Worm (Caenorhabditis elegans) whole organism, L3 larva: Measurements from ENCODE around the gene cul-5.

Source experiments
- ZK546.5 ChIP-seq: sonication (generic microtip); optimal IDR thresholded peaks from 2 replicates; lab custom pipeline; 2017; ENCODE audit warnings: missing biosample characterization, missing genetic modification characterization
- ama-1 ChIP-seq: fragments of 150-350 bp; optimal IDR thresholded peaks from 2 replicates; lab custom pipeline; 2018
- ceh-82 ChIP-seq: fragments of 150-350 bp; optimal IDR thresholded peaks from 2 replicates; lab custom pipeline; 2014; ENCODE audit warnings: missing biosample characterization, missing genetic modification characterization
- elt-3 ChIP-seq, 3 experiments: fragments of 150-350 bp in 1 of 3; sonication (generic microtip) in 2 of 3; optimal IDR thresholded peaks; 2 replicates in 2 of 3; 4 replicates in 1 of 3; lab custom pipeline; 2014 to 2017; ENCODE audit warnings: missing biosample characterization in 3 of 3, missing genetic modification characterization in 3 of 3
- sea-2 ChIP-seq: fragments of 150-350 bp; sonication (generic microtip); optimal IDR thresholded peaks from 4 replicates; lab custom pipeline; 2014; ENCODE audit warnings: missing biosample characterization, missing genetic modification reagents, missing genetic modification characterization

- TF ChIP-seq ama-1 (lab: Kevin White, UChicago) (no peak), ZK546.5 (tag; lab: Kevin White, UChicago) (no peak), sea-2 (GFP tag; lab: Kevin White, UChicago) (no peak), ceh-82 (no peak), elt-3 (tag; optimal IDR thresholded peaks at IDR 0.05; lab: Kevin White, UChicago) (no peak)
Measured at ce11 chrV:10221317-10221716, 42.0 kb downstream of the cul-5 start, which contains the start of the genes fipr-5 and fipr-9.
